Worm (Caenorhabditis elegans): ENCODE results near the gene M04C3.1.

The M04C3.1 gene

ce11 chrV:19417836-19418235, 27.6 kb downstream of the M04C3.1 start, which contains the start of gene C25F9.15:
C25F9.15 (plus strand) TSS chrV:19418136.
- TF ChIP-seq ets-4 (tag; optimal IDR thresholded peaks at IDR 0.05): no peak
- TF ChIP-seq ceh-31 (tag; optimal IDR thresholded peaks at IDR 0.05): no peak
- no peak for TF ChIP-seq pat-9 (tag; optimal IDR thresholded peaks at IDR 0.05)
- TF ChIP-seq ahr-1 (tag; optimal IDR thresholded peaks at IDR 0.05): no peak
- no peak for TF ChIP-seq ceh-14 (tag; optimal IDR thresholded peaks at IDR 0.05)
- TF ChIP-seq ceh-24 (tag; optimal IDR thresholded peaks at IDR 0.05): no peak
- TF ChIP-seq rnt-1 (tag; optimal IDR thresholded peaks at IDR 0.05): no peak
- no peak for TF ChIP-seq ceh-45 (GFP tag; IDR thresholded peaks at IDR 0.05)
- TF ChIP-seq hlh-8 (tag; optimal IDR thresholded peaks at IDR 0.05): no peak
- TF ChIP-seq npax-4 (tag; optimal IDR thresholded peaks at IDR 0.05): no peak
- TF ChIP-seq syd-9 (tag; optimal IDR thresholded peaks at IDR 0.05): no peak
- no peak for TF ChIP-seq ceh-48 (tag; optimal IDR thresholded peaks at IDR 0.05)
- TF ChIP-seq ref-2 (tag; optimal IDR thresholded peaks at IDR 0.05): no peak
- no peak for TF ChIP-seq lim-6 (tag; optimal IDR thresholded peaks at IDR 0.05)
- no peak for TF ChIP-seq pros-1 (tag; optimal IDR thresholded peaks at IDR 0.05)

ce11 chrV:19416475-19416874, 28.9 kb downstream of the M04C3.1 start, which contains the start of the genes C25F9.4 and C25F9.9:
C25F9.4 (minus strand) TSS chrV:19416575.
C25F9.9 (plus strand) TSS chrV:19416611.
- TF ChIP-seq sox-2 (GFP tag; IDR thresholded peaks at IDR 0.05): no peak

- no peak for TF ChIP-seq C08G9.2 (tag; optimal IDR thresholded peaks at IDR 0.05)
- no peak for TF ChIP-seq ref-2 (tag; optimal IDR thresholded peaks at IDR 0.05)
- no peak for TF ChIP-seq elt-4 (tag; optimal IDR thresholded peaks at IDR 0.05)
- TF ChIP-seq mec-3 (tag; optimal IDR thresholded peaks at IDR 0.05; ENCODE audit: borderline replicate concordance): no peak
- no peak for TF ChIP-seq hlh-30 (tag; optimal IDR thresholded peaks at IDR 0.05; ENCODE audit: insufficient read depth)
- TF ChIP-seq pha-4 (tag; optimal IDR thresholded peaks at IDR 0.05): no peak
- TF ChIP-seq pha-2 (tag; optimal IDR thresholded peaks at IDR 0.05): no peak
- no peak for TF ChIP-seq sox-4 (tag; optimal IDR thresholded peaks at IDR 0.05)
- no peak for TF ChIP-seq syd-9 (tag; optimal IDR thresholded peaks at IDR 0.05)
These were observed 34.7 kb downstream of the M04C3.1 start, which contains the start of gene C25F9.5 for ce11 chrV:19410663-19411062. C25F9.5 (minus strand) TSS chrV:19410857.

- TF ChIP-seq hlh-6 (tag; optimal IDR thresholded peaks at IDR 0.05) (no peak), tbx-7 (tag; optimal IDR thresholded peaks at IDR 0.05) (no peak), nhr-11 (tag; optimal IDR thresholded peaks at IDR 0.05) (no peak), C08G9.2 (tag; optimal IDR thresholded peaks at IDR 0.05) (no peak), npax-4 (tag; optimal IDR thresholded peaks at IDR 0.05) (no peak), fkh-10 (GFP tag; optimal IDR thresholded peaks at IDR 0.05) (no peak), pqm-1 (tag; optimal IDR thresholded peaks at IDR 0.05) (no peak), rnt-1 (tag; optimal IDR thresholded peaks at IDR 0.05) (no peak), K02D7.2 (tag; optimal IDR thresholded peaks at IDR 0.05) (no peak), elt-4 (tag; optimal IDR thresholded peaks at IDR 0.05) (no peak), nfya-1 (tag; optimal IDR thresholded peaks at IDR 0.05) (no peak), ceh-30 (tag; optimal IDR thresholded peaks at IDR 0.05) (no peak), ets-4 (tag; optimal IDR thresholded peaks at IDR 0.05) (no peak), ceh-6 (GFP tag; optimal IDR thresholded peaks at IDR 0.05) (no peak), mec-3 (tag; optimal IDR thresholded peaks at IDR 0.05; ENCODE audit: borderline replicate concordance) (no peak), dve-1 (tag; optimal IDR thresholded peaks at IDR 0.05) (no peak), hlh-13 (GFP tag; optimal IDR thresholded peaks at IDR 0.05) (no peak), T23F11.4 (GFP tag; optimal IDR thresholded peaks at IDR 0.05) (no peak), hlh-15 (tag; optimal IDR thresholded peaks at IDR 0.05) (no peak), sox-2 (GFP tag; IDR thresholded peaks at IDR 0.05) (no peak)
These were observed 40.1 kb downstream of the M04C3.1 start, which contains the start of the genes C25F9.6 and C25F9.10 for ce11 chrV:19405276-19405815. C25F9.6 (minus strand) TSS chrV:19405326. C25F9.10 (plus strand) TSS chrV:19405729.
